Fruit fly (Drosophila melanogaster): ENCODE measurements around the gene cDIP.

dm6 chr3R:21150090-21150489, 10.8 kb downstream of the cDIP start:
- TF ChIP-seq psq (optimal IDR thresholded peaks at IDR 0.05) (no peak), h (optimal IDR thresholded peaks at IDR 0.05) (no peak)
